Worm (Caenorhabditis elegans) whole organism, late embryonic: ENCODE measurements around the gene K09D9.3.

Experiments
- K02D7.2 ChIP-seq: sonication (generic microtip); optimal IDR thresholded peaks from 2 replicates; lab custom pipeline; 2017; ENCODE audit warnings: mild to moderate bottlenecking, missing genetic modification characterization, missing compliant biosample characterization
- T23F11.4 ChIP-seq: fragments of 200-800 bp; sonication (Bioruptor generic); optimal IDR thresholded peaks from 2 replicates; lab custom pipeline; 2018; ENCODE audit warnings: mild to moderate bottlenecking, missing genetic modification characterization, missing compliant biosample characterization
- Y22D7AL.16 ChIP-seq: sonication (generic microtip); optimal IDR thresholded peaks from 2 replicates; lab custom pipeline; 2016; ENCODE audit warnings: missing genetic modification characterization, missing compliant biosample characterization
- ama-1 ChIP-seq: fragments of 150-350 bp; optimal IDR thresholded peaks from 2 replicates; lab custom pipeline; 2014
- ceh-14 ChIP-seq: sonication (generic microtip); optimal IDR thresholded peaks from 2 replicates; lab custom pipeline; 2016; ENCODE audit warnings: missing genotype, missing genetic modification characterization, missing compliant biosample characterization
- ceh-18 ChIP-seq: sonication (generic microtip); optimal IDR thresholded peaks from 2 replicates; lab custom pipeline; 2016; ENCODE audit warnings: missing genetic modification characterization, missing compliant biosample characterization
- ceh-19 ChIP-seq: fragments of 200-800 bp; sonication (Bioruptor generic); optimal IDR thresholded peaks from 2 replicates; lab custom pipeline; 2018; ENCODE audit warnings: mild to moderate bottlenecking, missing genetic modification characterization, missing compliant biosample characterization
- ceh-22 ChIP-seq: sonication (generic microtip); optimal IDR thresholded peaks from 2 replicates; lab custom pipeline; 2017; ENCODE audit warnings: missing biosample characterization, missing genetic modification characterization
- ceh-24 ChIP-seq: sonication (generic microtip); optimal IDR thresholded peaks from 2 replicates; lab custom pipeline; 2016; ENCODE audit warnings: mild to moderate bottlenecking, missing genetic modification characterization, missing compliant biosample characterization
- ceh-45 ChIP-seq: fragments of 200-800 bp; sonication (Bioruptor generic); IDR thresholded peaks from 2 replicates; pipeline ENCODE4 v1.3.6; 2022; ENCODE audit warnings: missing genetic modification reagents, missing genetic modification characterization, missing compliant biosample characterization
- ceh-48 ChIP-seq: sonication (generic microtip); optimal IDR thresholded peaks from 2 replicates; lab custom pipeline; 2016; ENCODE audit warnings: missing genetic modification characterization, inconsistent platforms, missing compliant biosample characterization
- ceh-6 ChIP-seq: fragments of 200-800 bp; sonication (Bioruptor generic); optimal IDR thresholded peaks from 2 replicates; lab custom pipeline; 2018; ENCODE audit warnings: mild to moderate bottlenecking, missing genetic modification characterization, missing compliant biosample characterization
- ceh-9 ChIP-seq: sonication (generic microtip); optimal IDR thresholded peaks from 2 replicates; lab custom pipeline; 2016; ENCODE audit warnings: mild to moderate bottlenecking, missing genetic modification characterization, inconsistent platforms, missing compliant biosample characterization
- che-1 ChIP-seq: sonication (generic microtip); optimal IDR thresholded peaks from 2 replicates; lab custom pipeline; 2016; ENCODE audit warnings: mild to moderate bottlenecking, missing genetic modification characterization, missing compliant biosample characterization
- dmd-4 ChIP-seq: sonication (generic microtip); optimal IDR thresholded peaks from 2 replicates; lab custom pipeline; 2016; ENCODE audit warnings: borderline replicate concordance, missing genetic modification characterization, missing compliant biosample characterization
- dve-1 ChIP-seq: sonication (generic microtip); optimal IDR thresholded peaks from 2 replicates; lab custom pipeline; 2017; ENCODE audit warnings: antibody characterized with exemption, mild to moderate bottlenecking, missing genetic modification characterization, missing compliant biosample characterization
- elt-2 ChIP-seq: sonication (generic microtip); optimal IDR thresholded peaks from 2 replicates; lab custom pipeline; 2016; ENCODE audit warnings: missing genetic modification reagents, missing genetic modification characterization, missing compliant biosample characterization
- ets-4 ChIP-seq: sonication (generic microtip); optimal IDR thresholded peaks from 2 replicates; lab custom pipeline; 2016; ENCODE audit warnings: missing genetic modification characterization, missing compliant biosample characterization
- eyg-1 ChIP-seq: sonication (generic microtip); optimal IDR thresholded peaks from 2 replicates; lab custom pipeline; 2016; ENCODE audit warnings: missing genotype, missing genetic modification characterization, missing compliant biosample characterization
- fkh-10 ChIP-seq: fragments of 150-350 bp; optimal IDR thresholded peaks from 2 replicates; lab custom pipeline; 2014; ENCODE audit warnings: missing biosample characterization, missing genetic modification reagents, missing genetic modification characterization
- fkh-6 ChIP-seq: sonication (generic microtip); optimal IDR thresholded peaks from 2 replicates; lab custom pipeline; 2016; ENCODE audit warnings: missing genetic modification characterization, missing compliant biosample characterization
- gmeb-2 ChIP-seq: sonication (generic microtip); optimal IDR thresholded peaks from 2 replicates; lab custom pipeline; 2016; ENCODE audit warnings: missing genetic modification characterization, inconsistent platforms, missing compliant biosample characterization
- madf-2 ChIP-seq: sonication (generic microtip); optimal IDR thresholded peaks from 2 replicates; lab custom pipeline; 2017; ENCODE audit warnings: missing genetic modification characterization, missing compliant biosample characterization
- nfya-1 ChIP-seq: sonication (generic microtip); optimal IDR thresholded peaks from 2 replicates; lab custom pipeline; 2017; ENCODE audit warnings: missing genetic modification characterization, mild to moderate bottlenecking, missing compliant biosample characterization, antibody characterized with exemption, moderate library complexity
- nhr-11 ChIP-seq: fragments of 150-350 bp; optimal IDR thresholded peaks from 2 replicates; lab custom pipeline; 2014; ENCODE audit warnings: missing biosample characterization, missing genetic modification characterization
- nhr-232 ChIP-seq: sonication (generic microtip); optimal IDR thresholded peaks from 2 replicates; lab custom pipeline; 2016; ENCODE audit warnings: missing genetic modification characterization, missing compliant biosample characterization
- npax-4 ChIP-seq: sonication (generic microtip); optimal IDR thresholded peaks from 2 replicates; lab custom pipeline; 2016; ENCODE audit warnings: missing genetic modification characterization, missing compliant biosample characterization
- odd-2 ChIP-seq: sonication (generic microtip); optimal IDR thresholded peaks from 2 replicates; lab custom pipeline; 2017; ENCODE audit warnings: antibody characterized with exemption, mild to moderate bottlenecking, missing genetic modification characterization, missing compliant biosample characterization
- pat-9 ChIP-seq: fragments of 200-800 bp; sonication (Bioruptor generic); optimal IDR thresholded peaks from 2 replicates; lab custom pipeline; 2018; ENCODE audit warnings: mild to moderate bottlenecking, missing genetic modification characterization, moderate library complexity, missing compliant biosample characterization
- pqm-1 ChIP-seq: sonication (generic microtip); optimal IDR thresholded peaks from 2 replicates; lab custom pipeline; 2016; ENCODE audit warnings: missing genetic modification characterization, missing compliant biosample characterization
- pros-1 ChIP-seq: fragments of 150-350 bp; optimal IDR thresholded peaks from 2 replicates; lab custom pipeline; 2014; ENCODE audit warnings: missing biosample characterization, missing genetic modification reagents, missing genetic modification characterization
- ref-2 ChIP-seq: sonication (generic microtip); optimal IDR thresholded peaks from 2 replicates; lab custom pipeline; 2016; ENCODE audit warnings: missing genetic modification characterization, missing compliant biosample characterization
- rnt-1 ChIP-seq: sonication (generic microtip); optimal IDR thresholded peaks from 2 replicates; lab custom pipeline; 2016; ENCODE audit warnings: missing genetic modification characterization, missing compliant biosample characterization
- sdc-2 ChIP-seq: sonication (generic microtip); optimal IDR thresholded peaks from 2 replicates; lab custom pipeline; 2016; ENCODE audit warnings: missing genotype, missing genetic modification characterization, missing compliant biosample characterization
- sox-2 ChIP-seq: fragments of 200-800 bp; sonication (Bioruptor generic); IDR thresholded peaks from 2 replicates; pipeline ENCODE4 v1.3.6; 2022; ENCODE audit warnings: missing genetic modification reagents, missing genetic modification characterization, missing compliant biosample characterization
- syd-9 ChIP-seq: sonication (generic microtip); optimal IDR thresholded peaks from 2 replicates; lab custom pipeline; 2016; ENCODE audit warnings: mild to moderate bottlenecking, missing genetic modification characterization, moderate library complexity, missing compliant biosample characterization
- tbx-2 ChIP-seq: sonication (generic microtip); optimal IDR thresholded peaks from 2 replicates; lab custom pipeline; 2016; ENCODE audit warnings: missing genetic modification characterization, missing compliant biosample characterization
- ztf-16 ChIP-seq: sonication (generic microtip); optimal IDR thresholded peaks from 2 replicates; lab custom pipeline; 2017; ENCODE audit warnings: missing genetic modification characterization, missing compliant biosample characterization

The K09D9.3 gene

ce11 chrV:3981680-3982079, 37.6 kb upstream of the K09D9.3 start, which contains the start of gene nlp-30:
Gene nlp-30, plus strand, starts transcription at chrV:3981980.
- TF ChIP-seq ceh-24 (tag; lab: Kevin White, UChicago) = no peak
- TF ChIP-seq dve-1 (tag; lab: Kevin White, UChicago) = no peak
- TF ChIP-seq ceh-6 (GFP tag; lab: Kevin White, UChicago) = no peak
- no peak for TF ChIP-seq pqm-1 (tag; lab: Kevin White, UChicago)
- no peak for TF ChIP-seq sdc-2 (tag; lab: Kevin White, UChicago)
- no peak for TF ChIP-seq pros-1 (tag; lab: Kevin White, UChicago)
- TF ChIP-seq ceh-45 = no peak

- TF ChIP-seq ztf-16 (tag; lab: Kevin White, UChicago) (no peak), dve-1 (tag; lab: Kevin White, UChicago) (peak; percentile 12)
Observed at ce11 chrV:3984178-3984577, 35.1 kb upstream of the K09D9.3 start, which contains the start of gene nlp-29. Gene nlp-29, plus strand, starts transcription at chrV:3984425.

- TF ChIP-seq odd-2 (tag; lab: Kevin White, UChicago) (no peak), syd-9 (no peak)
Observed at ce11 chrV:3985104-3985503, 34.2 kb upstream of the K09D9.3 start.

- no peak for TF ChIP-seq eyg-1 (tag; lab: Kevin White, UChicago)
- no peak for TF ChIP-seq pqm-1 (tag; lab: Kevin White, UChicago)
- TF ChIP-seq ama-1 = no peak
- TF ChIP-seq ets-4 (tag; lab: Kevin White, UChicago) = no peak
- no peak for TF ChIP-seq ceh-9
- no peak for TF ChIP-seq dmd-4 (tag; lab: Kevin White, UChicago)
- TF ChIP-seq ceh-24 (tag; lab: Kevin White, UChicago) = no peak
- no peak for TF ChIP-seq ceh-22 (tag; lab: Kevin White, UChicago)
- no peak for TF ChIP-seq ceh-19
- no peak for TF ChIP-seq sox-2 (GFP tag; lab: Robert Waterston, UW)
- TF ChIP-seq nhr-232 = no peak
- TF ChIP-seq ceh-45 = no peak
- no peak for TF ChIP-seq K02D7.2 (tag; lab: Kevin White, UChicago)
- TF ChIP-seq elt-2 = no peak
- no peak for TF ChIP-seq ceh-14
- TF ChIP-seq T23F11.4 (GFP tag; lab: Kevin White, UChicago) = no peak
- no peak for TF ChIP-seq syd-9
- TF ChIP-seq rnt-1 (tag; lab: Kevin White, UChicago) = no peak
- no peak for TF ChIP-seq nhr-11 (tag; lab: Kevin White, UChicago)
Observed at ce11 chrV:3987616-3988015, 31.7 kb upstream of the K09D9.3 start, which contains the start of gene nlp-28. Gene nlp-28, plus strand, starts transcription at chrV:3987900.

ce11 chrV:3989070-3989469, 30.2 kb upstream of the K09D9.3 start, which contains the start of gene nlp-27:
Gene nlp-27, plus strand, starts transcription at chrV:3989378.
- TF ChIP-seq pros-1 (tag; lab: Kevin White, UChicago) = no peak
- no peak for TF ChIP-seq fkh-6 (tag; lab: Kevin White, UChicago)
- no peak for TF ChIP-seq ceh-18
- TF ChIP-seq odd-2 (tag; lab: Kevin White, UChicago) = no peak
- no peak for TF ChIP-seq fkh-10 (GFP tag; lab: Kevin White, UChicago)
- TF ChIP-seq pat-9 (tag; lab: Kevin White, UChicago) = no peak
- TF ChIP-seq ceh-14 = no peak
- TF ChIP-seq gmeb-2 = no peak
- TF ChIP-seq ceh-48 (tag; lab: Kevin White, UChicago) = no peak
- no peak for TF ChIP-seq che-1 (tag; lab: Kevin White, UChicago)
- no peak for TF ChIP-seq tbx-2 (tag; lab: Kevin White, UChicago)
- no peak for TF ChIP-seq ref-2 (tag; lab: Kevin White, UChicago)
- TF ChIP-seq nhr-232 = no peak
- TF ChIP-seq nhr-11 (tag; lab: Kevin White, UChicago) = no peak
- no peak for TF ChIP-seq madf-2 (tag; lab: Kevin White, UChicago)
- TF ChIP-seq npax-4 (tag; lab: Kevin White, UChicago) = no peak
- TF ChIP-seq nfya-1 (tag; lab: Kevin White, UChicago) = no peak
- TF ChIP-seq Y22D7AL.16 (tag; lab: Kevin White, UChicago) = no peak
- TF ChIP-seq, all 69 proteins: peak for 0
